Fruit fly (Drosophila melanogaster) whole organism: ENCODE results near the gene RpL34a.

ENCODE experiments used
- CG8478 ChIP-seq: fragments of >200 bp; optimal IDR thresholded peaks from 2 replicates; lab custom pipeline; 2018; ENCODE audit warnings: inconsistent platforms
- Dll ChIP-seq: fragments of >200 bp; optimal IDR thresholded peaks from 2 replicates; lab custom pipeline; 2017
- EcR ChIP-seq, 2 experiments: fragments of >200 bp; optimal IDR thresholded peaks; 2 replicates each; lab custom pipeline; 2017; ENCODE audit warnings: missing biosample characterization in 2 of 2, missing genetic modification characterization in 2 of 2, missing genetic modification reagents in 2 of 2
- pan ChIP-seq: fragments of >200 bp; optimal IDR thresholded peaks from 2 replicates; lab custom pipeline; 2017
- psq ChIP-seq: fragments of >200 bp; optimal IDR thresholded peaks from 2 replicates; lab custom pipeline; 2017
- usp ChIP-seq: fragments of >200 bp; optimal IDR thresholded peaks from 2 replicates; lab custom pipeline; 2017; ENCODE audit warnings: missing biosample characterization, missing genetic modification characterization, mixed read lengths

RpL34a gene

dm6 chr3R:26095551-26095950 lies 36.5 kb upstream of the RpL34a start:
- TF ChIP-seq usp (GFP tag; lab: Kevin White, UChicago) (no peak), CG8478 (lab: Kevin White, UChicago) (no peak), Dll (lab: Kevin White, UChicago) (no peak), pan (lab: Kevin White, UChicago) (no peak), EcR (GFP tag; optimal IDR thresholded peaks at IDR 0.05; lab: Kevin White, UChicago) (no peak), psq (no peak)

- TF ChIP-seq Dll (lab: Kevin White, UChicago) = no peak
- TF ChIP-seq EcR (GFP tag; optimal IDR thresholded peaks at IDR 0.05; lab: Kevin White, UChicago) = no peak
- no peak for TF ChIP-seq usp (GFP tag; lab: Kevin White, UChicago)
- no peak for TF ChIP-seq psq
Observed at dm6 chr3R:26081380-26081991, 22.4 kb upstream of the RpL34a start.

dm6 chr3R:26075252-26075651 lies 16.2 kb upstream of the RpL34a start:
- no peak for TF ChIP-seq pan (lab: Kevin White, UChicago)
- no peak for TF ChIP-seq psq
- no peak for TF ChIP-seq EcR (GFP tag; optimal IDR thresholded peaks at IDR 0.05; lab: Kevin White, UChicago)
- TF ChIP-seq CG8478 (lab: Kevin White, UChicago) = no peak
- no peak for TF ChIP-seq usp (GFP tag; lab: Kevin White, UChicago)
- TF ChIP-seq Dll (lab: Kevin White, UChicago) = no peak

- no peak for TF ChIP-seq CG8478 (lab: Kevin White, UChicago)
- no peak for TF ChIP-seq psq
- TF ChIP-seq usp (GFP tag; lab: Kevin White, UChicago) = no peak
- no peak for TF ChIP-seq pan (lab: Kevin White, UChicago)
- TF ChIP-seq EcR (GFP tag; optimal IDR thresholded peaks at IDR 0.05; lab: Kevin White, UChicago) = no peak
- no peak for TF ChIP-seq Dll (lab: Kevin White, UChicago)
Observed at dm6 chr3R:26072477-26072876, 13.4 kb upstream of the RpL34a start.

dm6 chr3R:26068135-26068534 lies 9.1 kb upstream of the RpL34a start:
- TF ChIP-seq usp (GFP tag; lab: Kevin White, UChicago) (no peak), CG8478 (lab: Kevin White, UChicago) (no peak), EcR (GFP tag; optimal IDR thresholded peaks at IDR 0.05; lab: Kevin White, UChicago) (no peak), psq (no peak), pan (lab: Kevin White, UChicago) (no peak), Dll (lab: Kevin White, UChicago) (no peak)

- no peak for TF ChIP-seq usp (GFP tag; lab: Kevin White, UChicago)
- no peak for TF ChIP-seq pan (lab: Kevin White, UChicago)
- TF ChIP-seq CG8478 (lab: Kevin White, UChicago) = no peak
- TF ChIP-seq EcR (GFP tag; optimal IDR thresholded peaks at IDR 0.05; lab: Kevin White, UChicago) = no peak
- no peak for TF ChIP-seq Dll (lab: Kevin White, UChicago)
- no peak for TF ChIP-seq psq
Observed at dm6 chr3R:26064708-26065107, 5.6 kb upstream of the RpL34a start.

dm6 chr3R:26062911-26063310 lies 3.8 kb upstream of the RpL34a start, which contains the start of gene CG14551:
Gene CG14551, minus strand, starts transcription at chr3R:26063011.
- no peak for TF ChIP-seq pan (lab: Kevin White, UChicago)
- no peak for TF ChIP-seq EcR (GFP tag; optimal IDR thresholded peaks at IDR 0.05; lab: Kevin White, UChicago)
- no peak for TF ChIP-seq usp (GFP tag; lab: Kevin White, UChicago)
- no peak for TF ChIP-seq Dll (lab: Kevin White, UChicago)
- TF ChIP-seq psq = no peak
- TF ChIP-seq CG8478 (lab: Kevin White, UChicago) = no peak

dm6 chr3R:26058066-26058465 lies 1.0 kb downstream of the RpL34a start, which contains the start of the genes PIG-P and Tcs6:
Gene PIG-P, minus strand, starts transcription at chr3R:26058223.
Gene Tcs6, minus strand, starts transcription at chr3R:26058223.
- TF ChIP-seq EcR (GFP tag; optimal IDR thresholded peaks at IDR 0.05; lab: Kevin White, UChicago) (no peak), psq (no peak)

- TF ChIP-seq CG8478 (lab: Kevin White, UChicago) (no peak), psq (no peak), Dll (lab: Kevin White, UChicago) (no peak), usp (GFP tag; lab: Kevin White, UChicago) (no peak), pan (lab: Kevin White, UChicago) (no peak), EcR (GFP tag; optimal IDR thresholded peaks at IDR 0.05; lab: Kevin White, UChicago) (no peak)
Observed at dm6 chr3R:26056381-26056780, 2.7 kb downstream of the RpL34a start, which contains the start of the genes Sld5 and CG14543. Gene Sld5, minus strand, starts transcription at chr3R:26056547. Gene CG14543, plus strand, starts transcription at chr3R:26056630.

dm6 chr3R:26055214-26055632 lies 3.8 kb downstream of the RpL34a start, which contains the start of gene Cmpk:
Gene Cmpk, minus strand, starts transcription at chr3R:26055438.
- TF ChIP-seq psq (no peak), usp (GFP tag; lab: Kevin White, UChicago) (no peak), Dll (lab: Kevin White, UChicago) (no peak), EcR (GFP tag; optimal IDR thresholded peaks at IDR 0.05; lab: Kevin White, UChicago) (no peak), pan (lab: Kevin White, UChicago) (no peak), CG8478 (lab: Kevin White, UChicago) (no peak)

- TF ChIP-seq CG8478 (lab: Kevin White, UChicago) (no peak), Dll (lab: Kevin White, UChicago) (no peak), psq (no peak)
Observed at dm6 chr3R:26052150-26052908, 6.7 kb downstream of the RpL34a start, which contains the start of the genes Exo84 and Vps2. Gene Exo84, minus strand, starts transcription at chr3R:26052257. Gene Vps2, plus strand, starts transcription at chr3R:26052821.
